Worm (Caenorhabditis elegans) whole organism, L3 larva: ENCODE measurements around the gene idpc-6.
A peak's percentile ranks its signal among the peaks of the same experiment; 100 is the strongest.

Experiments used
- ceh-16 ChIP-seq: sonication (generic microtip); optimal IDR thresholded peaks from 2 replicates; lab custom pipeline; 2017; ENCODE audit warnings: missing biosample characterization, missing genetic modification characterization
- ceh-82 ChIP-seq: fragments of 150-350 bp; optimal IDR thresholded peaks from 2 replicates; lab custom pipeline; 2014; ENCODE audit warnings: missing biosample characterization, missing genetic modification characterization
- ceh-9 ChIP-seq: sonication (generic microtip); optimal IDR thresholded peaks from 2 replicates; lab custom pipeline; 2018; ENCODE audit warnings: missing biosample characterization, missing genetic modification characterization
- daf-12 ChIP-seq: fragments of 150-350 bp; optimal IDR thresholded peaks from 2 replicates; lab custom pipeline; 2014; ENCODE audit warnings: missing biosample characterization, missing genetic modification reagents, missing genetic modification characterization
- egl-27 ChIP-seq: sonication (generic microtip); optimal IDR thresholded peaks from 4 replicates; lab custom pipeline; 2017; ENCODE audit warnings: missing biosample characterization, missing genetic modification reagents, missing genetic modification characterization
- egl-5 ChIP-seq: fragments of 150-350 bp; optimal IDR thresholded peaks from 2 replicates; lab custom pipeline; 2017; ENCODE audit warnings: missing biosample characterization, missing genetic modification reagents, missing genetic modification characterization, inconsistent platforms
- elt-2 ChIP-seq: sonication (generic microtip); optimal IDR thresholded peaks from 2 replicates; lab custom pipeline; 2016; ENCODE audit warnings: missing genetic modification reagents, mild to moderate bottlenecking, missing genetic modification characterization, missing compliant biosample characterization
- elt-3 ChIP-seq, 3 experiments: fragments of 150-350 bp in 1 of 3; sonication (generic microtip) in 2 of 3; optimal IDR thresholded peaks; 2 replicates in 2 of 3; 4 replicates in 1 of 3; lab custom pipeline; 2014 to 2017; ENCODE audit warnings: missing biosample characterization in 3 of 3, missing genetic modification characterization in 3 of 3
- fkh-10 ChIP-seq: sonication (generic microtip); optimal IDR thresholded peaks from 2 replicates; lab custom pipeline; 2017; ENCODE audit warnings: missing biosample characterization, missing genetic modification reagents, missing genetic modification characterization
- fkh-2 ChIP-seq: fragments of 150-350 bp; optimal IDR thresholded peaks from 2 replicates; lab custom pipeline; 2014; ENCODE audit warnings: missing biosample characterization, missing genetic modification reagents, missing genetic modification characterization
- fos-1 ChIP-seq: fragments of 150-350 bp; optimal IDR thresholded peaks from 2 replicates; lab custom pipeline; 2014; ENCODE audit warnings: missing biosample characterization, missing genetic modification characterization
- hmg-11 ChIP-seq: sonication (generic microtip); optimal IDR thresholded peaks from 2 replicates; lab custom pipeline; 2016; ENCODE audit warnings: missing genetic modification characterization, missing compliant biosample characterization
- jun-1 ChIP-seq: fragments of 150-350 bp; optimal IDR thresholded peaks from 2 replicates; lab custom pipeline; 2014; ENCODE audit warnings: missing biosample characterization, missing genetic modification reagents, missing genetic modification characterization
- lin-15B ChIP-seq: fragments of 150-350 bp; optimal IDR thresholded peaks from 2 replicates; lab custom pipeline; 2014; ENCODE audit warnings: missing biosample characterization, missing genetic modification characterization
- lin-39 ChIP-seq: fragments of 150-350 bp; optimal IDR thresholded peaks from 2 replicates; lab custom pipeline; 2018; ENCODE audit warnings: missing biosample characterization, missing genetic modification reagents, missing genetic modification characterization
- mdl-1 ChIP-seq: fragments of 150-350 bp; optimal IDR thresholded peaks from 2 replicates; lab custom pipeline; 2014; ENCODE audit warnings: missing biosample characterization, missing genetic modification characterization
- mml-1 ChIP-seq: fragments of 150-350 bp; sonication (generic microtip); optimal IDR thresholded peaks from 3 replicates; lab custom pipeline; 2014; ENCODE audit warnings: missing biosample characterization, missing genetic modification characterization
- nfya-1 ChIP-seq: sonication (generic microtip); optimal IDR thresholded peaks from 2 replicates; lab custom pipeline; 2017; ENCODE audit warnings: missing genetic modification characterization, mild to moderate bottlenecking, missing compliant biosample characterization, antibody characterized with exemption, moderate library complexity; ENCODE audit not compliant: insufficient read depth
- nhr-12 ChIP-seq: fragments of 150-350 bp; optimal IDR thresholded peaks from 2 replicates; lab custom pipeline; 2014; ENCODE audit warnings: missing biosample characterization, missing genetic modification characterization
- nhr-23 ChIP-seq: fragments of 150-350 bp; optimal IDR thresholded peaks from 2 replicates; lab custom pipeline; 2014; ENCODE audit warnings: missing biosample characterization, missing genetic modification reagents, missing genetic modification characterization
- nhr-237 ChIP-seq: fragments of 150-350 bp; optimal IDR thresholded peaks from 2 replicates; lab custom pipeline; 2014; ENCODE audit warnings: missing biosample characterization, missing genetic modification characterization
- nhr-28 ChIP-seq: fragments of 150-350 bp; optimal IDR thresholded peaks from 2 replicates; lab custom pipeline; 2014; ENCODE audit warnings: missing biosample characterization, missing genetic modification characterization
- nhr-43 ChIP-seq: sonication (generic microtip); optimal IDR thresholded peaks from 2 replicates; lab custom pipeline; 2016; ENCODE audit warnings: mild to moderate bottlenecking, missing genetic modification characterization, missing compliant biosample characterization; ENCODE audit not compliant: poor library complexity, severe bottlenecking
- nhr-67 ChIP-seq: fragments of 150-350 bp; optimal IDR thresholded peaks from 2 replicates; lab custom pipeline; 2014; ENCODE audit warnings: missing biosample characterization, missing genetic modification characterization
- pha-4 ChIP-seq: fragments of 150-350 bp; optimal IDR thresholded peaks from 2 replicates; lab custom pipeline; 2014; ENCODE audit warnings: missing biosample characterization, missing genetic modification reagents, missing genetic modification characterization
- pqm-1 ChIP-seq: fragments of 150-350 bp; optimal IDR thresholded peaks from 2 replicates; lab custom pipeline; 2017; ENCODE audit warnings: missing biosample characterization, missing genetic modification characterization, inconsistent platforms
- sea-2 ChIP-seq: fragments of 150-350 bp; sonication (generic microtip); optimal IDR thresholded peaks from 4 replicates; lab custom pipeline; 2014; ENCODE audit warnings: missing biosample characterization, missing genetic modification reagents, missing genetic modification characterization
- skn-1 ChIP-seq: fragments of 150-350 bp; optimal IDR thresholded peaks from 2 replicates; lab custom pipeline; 2014; ENCODE audit warnings: missing biosample characterization, missing genetic modification characterization
- tbx-2 ChIP-seq: sonication (generic microtip); optimal IDR thresholded peaks from 2 replicates; lab custom pipeline; 2016; ENCODE audit warnings: mild to moderate bottlenecking, missing genetic modification characterization, missing compliant biosample characterization
- unc-39 ChIP-seq: sonication (generic microtip); optimal IDR thresholded peaks from 4 replicates; lab custom pipeline; 2017; ENCODE audit warnings: missing biosample characterization, missing genetic modification characterization
- zag-1 ChIP-seq: fragments of 150-350 bp; optimal IDR thresholded peaks from 2 replicates; lab custom pipeline; 2014; ENCODE audit warnings: missing biosample characterization, missing genetic modification characterization
- ztf-11 ChIP-seq: fragments of 150-350 bp; optimal IDR thresholded peaks from 2 replicates; lab custom pipeline; 2014; ENCODE audit warnings: missing biosample characterization, missing genetic modification characterization
- ztf-4 ChIP-seq: fragments of 150-350 bp; optimal IDR thresholded peaks from 2 replicates; lab custom pipeline; 2014; ENCODE audit warnings: missing biosample characterization, missing genetic modification characterization

Gene idpc-6

ce11 chrV:9645507-9645906 lies 25.6 kb downstream of the idpc-6 start, which contains the start of the genes atl-1 and hcp-2:
TSS of gene atl-1 (minus strand) at chrV:9645595.
TSS of gene hcp-2 (plus strand) at chrV:9645859.
- TF ChIP-seq nhr-12 (tag; lab: Kevin White, UChicago) (no peak), lin-39 (tag; lab: Kevin White, UChicago) (no peak), jun-1 (tag; lab: Kevin White, UChicago) (no peak), mml-1 (tag; lab: Kevin White, UChicago) (no peak), unc-39 (tag; lab: Kevin White, UChicago) (no peak), lin-15B (tag; lab: Kevin White, UChicago) (no peak), fkh-10 (no peak), ceh-82 (tag; lab: Kevin White, UChicago) (no peak), ztf-11 (no peak), mdl-1 (tag; lab: Kevin White, UChicago) (no peak), tbx-2 (tag; lab: Kevin White, UChicago) (no peak), nhr-67 (no peak), ceh-9 (tag; lab: Kevin White, UChicago) (no peak)
- TF ChIP-seq, all 47 proteins: peak for 0

ce11 chrV:9651294-9651693 lies 31.3 kb downstream of the idpc-6 start, which contains the start of gene T06E4.21:
TSS of gene T06E4.21 (plus strand) at chrV:9651594.
- TF ChIP-seq ceh-16 (no peak), ztf-11 (no peak), mml-1 (tag; lab: Kevin White, UChicago) (no peak), pha-4 (tag; lab: Kevin White, UChicago) (no peak), daf-12 (no peak)
- TF ChIP-seq, all 47 proteins: peak for 0

ce11 chrV:9654154-9654805 lies 34.3 kb downstream of the idpc-6 start, which contains the start of gene cyp-29A4:
TSS of gene cyp-29A4 (plus strand) at chrV:9654755.
- no peak for TF ChIP-seq sea-2 (GFP tag; lab: Kevin White, UChicago)
- TF ChIP-seq nhr-28: no peak
- no peak for TF ChIP-seq skn-1 (tag; lab: Kevin White, UChicago)
- no peak for TF ChIP-seq unc-39 (tag; lab: Kevin White, UChicago)
- no peak for TF ChIP-seq nhr-237 (tag; lab: Kevin White, UChicago)
- peak; percentile 74 for TF ChIP-seq nhr-43 (tag; lab: Kevin White, UChicago)
- no peak for TF ChIP-seq egl-27 (tag; lab: Kevin White, UChicago)
- no peak for TF ChIP-seq zag-1 (tag; lab: Kevin White, UChicago)
- peak; percentile 28 to 93 (median 71) for TF ChIP-seq elt-3 (tag; optimal IDR thresholded peaks at IDR 0.05; lab: Kevin White, UChicago)
- no peak for TF ChIP-seq nfya-1 (tag; lab: Kevin White, UChicago)
- peak; percentile 73 for TF ChIP-seq nhr-23

- TF ChIP-seq fkh-2 (tag; lab: Kevin White, UChicago): no peak
These were observed 41.6 kb downstream of the idpc-6 start, which contains the start of gene pitr-4 for ce11 chrV:9661514-9661913. TSS of gene pitr-4 (minus strand) at chrV:9661614.

- TF ChIP-seq nhr-12 (tag; lab: Kevin White, UChicago) (no peak), pqm-1 (no peak), egl-27 (tag; lab: Kevin White, UChicago) (no peak), unc-39 (tag; lab: Kevin White, UChicago) (no peak), tbx-2 (tag; lab: Kevin White, UChicago) (no peak), hmg-11 (tag; lab: Kevin White, UChicago) (no peak), pha-4 (tag; lab: Kevin White, UChicago) (no peak), mml-1 (tag; lab: Kevin White, UChicago) (no peak), elt-2 (tag; lab: Kevin White, UChicago) (no peak), fos-1 (tag; lab: Kevin White, UChicago) (no peak), ceh-16 (no peak), nhr-237 (tag; lab: Kevin White, UChicago) (no peak), ztf-4 (no peak), nhr-23 (no peak), egl-5 (tag; lab: Kevin White, UChicago) (no peak)
- TF ChIP-seq, all 47 proteins: peak for 0
These were observed 44.0 kb downstream of the idpc-6 start for ce11 chrV:9663948-9664347.
